Fruit fly (Drosophila melanogaster) whole organism, embryonic: Measurements from ENCODE around the gene CG4570.

Source experiments
- B-H2 ChIP-seq: fragments of 200-800 bp; sonication (Bioruptor generic); optimal IDR thresholded peaks from 2 replicates; lab custom pipeline; 2018; ENCODE audit warnings: missing biosample characterization, mild to moderate bottlenecking, missing genetic modification characterization
- BEAF-32 ChIP-seq: fragments of 200-800 bp; sonication (Bioruptor generic); optimal IDR thresholded peaks from 3 replicates; lab custom pipeline; 2017; ENCODE audit warnings: missing biosample characterization, missing genetic modification characterization, mild to moderate bottlenecking, moderate library complexity, missing genetic modification reagents
- Bdp1 ChIP-seq: fragments of 200-800 bp; sonication (Bioruptor generic); optimal IDR thresholded peaks from 3 replicates; lab custom pipeline; 2016; ENCODE audit warnings: missing biosample characterization, missing genetic modification characterization
- CG10147 ChIP-seq: fragments of 200-800 bp; sonication (Bioruptor generic); optimal IDR thresholded peaks from 2 replicates; lab custom pipeline; 2019; ENCODE audit warnings: missing biosample characterization, mild to moderate bottlenecking, missing genetic modification characterization, moderate library complexity
- CG10462 ChIP-seq: fragments of 200-800 bp; sonication (Bioruptor generic); optimal IDR thresholded peaks from 2 replicates; lab custom pipeline; 2016; ENCODE audit warnings: missing biosample characterization, missing genetic modification characterization
- CG10979 ChIP-seq: fragments of 200-800 bp; sonication (Bioruptor generic); optimal IDR thresholded peaks from 2 replicates; lab custom pipeline; 2018; ENCODE audit warnings: missing biosample characterization, mild to moderate bottlenecking, missing genetic modification characterization, moderate library complexity
- CG15601 ChIP-seq: fragments of 200-800 bp; sonication (Bioruptor generic); optimal IDR thresholded peaks from 3 replicates; lab custom pipeline; 2019; ENCODE audit warnings: missing biosample characterization, mild to moderate bottlenecking, missing genetic modification characterization, moderate library complexity
- CG17359 ChIP-seq: fragments of 200-800 bp; sonication (Bioruptor generic); optimal IDR thresholded peaks from 3 replicates; lab custom pipeline; 2018; ENCODE audit warnings: missing biosample characterization, mild to moderate bottlenecking, missing genetic modification characterization, moderate library complexity
- CG17802 ChIP-seq: fragments of 200-800 bp; sonication (Bioruptor generic); optimal IDR thresholded peaks from 2 replicates; lab custom pipeline; 2018; ENCODE audit warnings: missing biosample characterization, mild to moderate bottlenecking, missing genetic modification characterization, moderate library complexity
- CG18262 ChIP-seq: fragments of 200-800 bp; optimal IDR thresholded peaks from 3 replicates; lab custom pipeline; 2019; ENCODE audit warnings: missing biosample characterization, mild to moderate bottlenecking, missing genetic modification characterization, moderate library complexity
- CG18619 ChIP-seq: fragments of 200-800 bp; sonication (Bioruptor generic); optimal IDR thresholded peaks from 3 replicates; lab custom pipeline; 2017; ENCODE audit warnings: missing biosample characterization, mild to moderate bottlenecking, missing genetic modification characterization
- CG18764 ChIP-seq: fragments of 200-800 bp; sonication (Bioruptor generic); optimal IDR thresholded peaks from 3 replicates; lab custom pipeline; 2016; ENCODE audit warnings: missing biosample characterization, missing genetic modification characterization
- CG2875 ChIP-seq: fragments of 200-800 bp; sonication (Bioruptor generic); optimal IDR thresholded peaks from 2 replicates; lab custom pipeline; 2017; ENCODE audit warnings: missing biosample characterization, mild to moderate bottlenecking, missing genetic modification characterization, missing genetic modification reagents
- CG30020 ChIP-seq: fragments of 200-800 bp; optimal IDR thresholded peaks from 2 replicates; lab custom pipeline; 2019; ENCODE audit warnings: missing biosample characterization, mild to moderate bottlenecking, missing genetic modification characterization, moderate library complexity
- CG3281 ChIP-seq: fragments of 200-800 bp; sonication (Bioruptor generic); optimal IDR thresholded peaks from 3 replicates; lab custom pipeline; 2017; ENCODE audit warnings: missing biosample characterization, mild to moderate bottlenecking, missing genetic modification characterization
- CG3995 ChIP-seq: fragments of 200-800 bp; sonication (Bioruptor generic); optimal IDR thresholded peaks from 3 replicates; lab custom pipeline; 2016; ENCODE audit warnings: missing biosample characterization, missing genetic modification characterization
- CG43689 ChIP-seq: fragments of 200-800 bp; sonication (Bioruptor generic); IDR thresholded peaks from 2 replicates; pipeline ENCODE4 v1.3.6; 2022; ENCODE audit warnings: missing biosample characterization, missing genetic modification characterization
- CG5245 ChIP-seq: fragments of 200-800 bp; sonication (Bioruptor generic); optimal IDR thresholded peaks from 3 replicates; lab custom pipeline; 2016; ENCODE audit warnings: missing biosample characterization, missing genetic modification characterization
- CG7556 ChIP-seq: fragments of 200-800 bp; sonication (Bioruptor generic); optimal IDR thresholded peaks from 2 replicates; lab custom pipeline; 2017; ENCODE audit warnings: missing biosample characterization, mild to moderate bottlenecking, missing genetic modification characterization
- CG8478 ChIP-seq: fragments of >200 bp; optimal IDR thresholded peaks from 2 replicates; lab custom pipeline; 2018
- CG9215 ChIP-seq: fragments of 200-800 bp; sonication (Bioruptor generic); IDR thresholded peaks from 2 replicates; pipeline ENCODE4 v1.3.6; 2022; ENCODE audit warnings: missing biosample characterization, missing genetic modification characterization
- CG9797 ChIP-seq: fragments of 200-800 bp; sonication (Bioruptor generic); optimal IDR thresholded peaks from 3 replicates; lab custom pipeline; 2018; ENCODE audit warnings: missing biosample characterization, mild to moderate bottlenecking, missing genetic modification characterization
- ERR ChIP-seq: fragments of 200-800 bp; sonication (Bioruptor generic); optimal IDR thresholded peaks from 2 replicates; lab custom pipeline; 2016; ENCODE audit warnings: missing biosample characterization, missing genetic modification characterization
- H15 ChIP-seq: fragments of 200-800 bp; sonication (Bioruptor generic); IDR thresholded peaks from 3 replicates; pipeline ENCODE4 v1.3.6; 2022; ENCODE audit warnings: missing biosample characterization, missing genetic modification characterization
- NK7.1 ChIP-seq: fragments of 200-800 bp; sonication (Bioruptor generic); optimal IDR thresholded peaks from 3 replicates; lab custom pipeline; 2016; ENCODE audit warnings: missing biosample characterization, missing genetic modification characterization
- Nf-YB ChIP-seq: fragments of 200-800 bp; sonication (Bioruptor generic); optimal IDR thresholded peaks from 3 replicates; lab custom pipeline; 2019; ENCODE audit warnings: missing biosample characterization, mild to moderate bottlenecking, missing genetic modification characterization, moderate library complexity
- Pdp1 ChIP-seq, 2 experiments: fragments of 200-800 bp; sonication (Bioruptor generic); optimal IDR thresholded peaks; 3 replicates each; lab custom pipeline; 2016; ENCODE audit warnings: missing biosample characterization in 2 of 2, missing genetic modification characterization in 2 of 2, mild to moderate bottlenecking in 1 of 2, moderate library complexity in 1 of 2
- Poxn ChIP-seq: fragments of 200-800 bp; sonication (Bioruptor generic); IDR thresholded peaks from 2 replicates; pipeline ENCODE4 v1.3.6; 2022; ENCODE audit warnings: missing biosample characterization, missing genetic modification characterization
- Sin3A ChIP-seq: fragments of >200 bp; optimal IDR thresholded peaks from 2 replicates; lab custom pipeline; 2018
- ab ChIP-seq: fragments of 200-800 bp; sonication (Bioruptor generic); optimal IDR thresholded peaks from 2 replicates; lab custom pipeline; 2016; ENCODE audit warnings: missing biosample characterization, missing genetic modification characterization
- al ChIP-seq: fragments of 200-800 bp; sonication (Bioruptor generic); IDR thresholded peaks from 2 replicates; pipeline ENCODE4 v1.3.6; 2022; ENCODE audit warnings: missing biosample characterization, missing genetic modification characterization
- amos ChIP-seq: fragments of 200-800 bp; sonication (Bioruptor generic); IDR thresholded peaks from 2 replicates; pipeline ENCODE4 v1.3.6; 2022; ENCODE audit warnings: missing biosample characterization, missing genetic modification characterization; ENCODE audit not compliant: partially characterized antibody
- bbx ChIP-seq: fragments of 200-800 bp; sonication (Bioruptor generic); IDR thresholded peaks from 2 replicates; pipeline ENCODE4 v1.3.6; 2022; ENCODE audit warnings: missing biosample characterization, missing genetic modification characterization; ENCODE audit not compliant: partially characterized antibody
- cg ChIP-seq: fragments of 200-800 bp; sonication (Bioruptor generic); optimal IDR thresholded peaks from 3 replicates; lab custom pipeline; 2019; ENCODE audit warnings: missing biosample characterization, mild to moderate bottlenecking, missing genetic modification characterization, moderate library complexity
- danr ChIP-seq: fragments of 200-800 bp; sonication (Bioruptor generic); IDR thresholded peaks from 2 replicates; pipeline ENCODE4 v1.3.6; 2022; ENCODE audit warnings: missing biosample characterization, missing genetic modification characterization
- dimm ChIP-seq: fragments of 200-800 bp; sonication (Bioruptor generic); IDR thresholded peaks from 2 replicates; pipeline ENCODE4 v1.3.6; 2022; ENCODE audit warnings: missing biosample characterization, missing genetic modification characterization
- gfzf ChIP-seq: fragments of 200-800 bp; sonication (Bioruptor generic); optimal IDR thresholded peaks from 2 replicates; lab custom pipeline; 2016; ENCODE audit warnings: missing biosample characterization, mild to moderate bottlenecking, missing genetic modification characterization, moderate library complexity
- h ChIP-seq: fragments of >200 bp; optimal IDR thresholded peaks from 2 replicates; lab custom pipeline; 2017
- knrl ChIP-seq: fragments of 200-800 bp; sonication (Bioruptor generic); IDR thresholded peaks from 3 replicates; pipeline ENCODE4 v1.3.6; 2022; ENCODE audit warnings: missing biosample characterization, missing genetic modification characterization; ENCODE audit not compliant: partially characterized antibody
- lbe ChIP-seq: fragments of 200-800 bp; sonication (Bioruptor generic); optimal IDR thresholded peaks from 2 replicates; lab custom pipeline; 2016; ENCODE audit warnings: missing biosample characterization, mild to moderate bottlenecking, missing genetic modification characterization
- mam ChIP-seq: fragments of 200-800 bp; sonication (Bioruptor generic); optimal IDR thresholded peaks from 3 replicates; lab custom pipeline; 2016; ENCODE audit warnings: missing biosample characterization, missing genetic modification characterization
- mld ChIP-seq: fragments of 200-800 bp; sonication (Bioruptor generic); IDR thresholded peaks from 3 replicates; pipeline ENCODE4 v1.3.6; 2022; ENCODE audit warnings: missing biosample characterization, missing genetic modification characterization; ENCODE audit not compliant: partially characterized antibody
- nerfin-1 ChIP-seq: fragments of 200-800 bp; sonication (Bioruptor generic); optimal IDR thresholded peaks from 3 replicates; lab custom pipeline; 2019; ENCODE audit warnings: missing biosample characterization, mild to moderate bottlenecking, missing genetic modification characterization, moderate library complexity
- onecut ChIP-seq: fragments of 200-800 bp; sonication (Bioruptor generic); IDR thresholded peaks from 2 replicates; pipeline ENCODE4 v1.3.6; 2022; ENCODE audit warnings: missing biosample characterization, missing genetic modification characterization
- pb ChIP-seq: fragments of 200-800 bp; sonication (Bioruptor generic); optimal IDR thresholded peaks from 3 replicates; lab custom pipeline; 2016; ENCODE audit warnings: missing biosample characterization, missing genetic modification characterization
- repo ChIP-seq: fragments of 200-800 bp; sonication (Bioruptor generic); optimal IDR thresholded peaks from 2 replicates; lab custom pipeline; 2016; ENCODE audit warnings: missing biosample characterization, missing genetic modification characterization
- sima ChIP-seq: fragments of 200-800 bp; sonication (Bioruptor generic); optimal IDR thresholded peaks from 2 replicates; lab custom pipeline; 2016; ENCODE audit warnings: missing biosample characterization, missing genetic modification characterization
- slbo ChIP-seq: fragments of 200-800 bp; sonication (Bioruptor generic); IDR thresholded peaks from 2 replicates; pipeline ENCODE4 v1.3.6; 2022; ENCODE audit warnings: missing biosample characterization, missing genetic modification characterization
- wor ChIP-seq: fragments of 200-800 bp; sonication (Bioruptor generic); IDR thresholded peaks from 2 replicates; pipeline ENCODE4 v1.3.6; 2022; ENCODE audit warnings: missing biosample characterization, missing genetic modification characterization
- zf30C ChIP-seq: fragments of 200-800 bp; sonication (Bioruptor generic); optimal IDR thresholded peaks from 3 replicates; lab custom pipeline; 2018; ENCODE audit warnings: missing biosample characterization, mild to moderate bottlenecking, missing genetic modification characterization
- zfh2 ChIP-seq: fragments of 200-800 bp; sonication (Bioruptor generic); optimal IDR thresholded peaks from 2 replicates; lab custom pipeline; 2016; ENCODE audit warnings: missing biosample characterization, missing genetic modification characterization

The CG4570 gene

DNA sequence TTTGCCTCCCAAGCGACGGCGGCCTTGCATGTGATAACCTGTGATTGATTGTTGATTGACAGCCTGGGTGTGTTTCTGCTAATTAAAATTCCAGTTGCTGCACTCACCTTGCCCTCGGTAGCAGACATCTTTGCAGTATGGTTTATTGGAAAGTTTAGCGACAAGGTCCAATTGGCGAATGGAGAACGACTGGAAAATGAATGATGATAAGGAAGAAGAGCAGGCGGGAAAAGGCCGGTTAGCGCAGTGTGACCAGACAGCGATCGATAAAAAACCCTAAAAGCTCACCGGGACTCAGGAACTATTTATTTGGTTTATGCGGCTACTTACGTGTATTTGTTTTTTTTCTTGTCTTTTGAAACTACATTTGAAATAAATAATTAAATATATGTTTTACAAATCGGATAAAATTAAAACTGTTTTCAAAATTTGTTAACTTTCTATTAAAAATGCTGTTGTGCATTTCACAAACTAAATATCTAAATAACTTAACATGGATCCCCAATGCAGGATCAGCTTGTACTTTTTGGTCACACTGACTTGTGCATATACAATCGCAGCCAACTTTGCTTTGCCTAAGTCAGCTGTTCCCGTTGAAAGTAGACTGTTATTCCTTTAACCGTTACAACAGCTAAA lies 15.7 kb downstream of the CG4570 start, which contains the start of gene Fdh (continued):
- TF ChIP-seq Nf-YB (GFP tag; lab: Kevin White, UChicago) (peak; percentile 50), CG30020 (tag; lab: Kevin White, UChicago) (peak; percentile 39), CG3995 (GFP tag; lab: Kevin White, UChicago) (peak; percentile 31), mld (GFP tag; lab: Robert Waterston, UW) (no peak), lbe (GFP tag; lab: Kevin White, UChicago) (peak; percentile 41), Bdp1 (no peak), Pdp1 (GFP tag; optimal IDR thresholded peaks at IDR 0.05; lab: Kevin White, UChicago) (peak in 1 of 2 experiments; percentile 16), NK7.1 (GFP tag; lab: Kevin White, UChicago) (no peak), CG17802 (no peak), amos (GFP tag; lab: Robert Waterston, UW) (no peak), CG8478 (lab: Kevin White, UChicago) (no peak), CG15601 (tag; lab: Kevin White, UChicago) (peak; percentile 69), al (GFP tag; lab: Robert Waterston, UW) (no peak), CG18764 (GFP tag; lab: Kevin White, UChicago) (peak; percentile 27), zf30C (GFP tag; lab: Kevin White, UChicago) (no peak), dimm (GFP tag; lab: Robert Waterston, UW) (no peak), zfh2 (GFP tag; lab: Kevin White, UChicago) (peak; percentile 4), CG18619 (GFP tag; lab: Kevin White, UChicago) (peak; percentile 60), mam (GFP tag; lab: Kevin White, UChicago) (peak; percentile 2), repo (peak; percentile 0), knrl (0 out of 3 replicates have a peak, but pooled peaks have one; percentile 22), h (lab: Kevin White, UChicago) (no peak), CG17359 (peak; percentile 63), Sin3A (peak; percentile 70), CG10147 (peak; percentile 58), CG9215 (no peak), cg (no peak), pb (no peak), CG43689 (GFP tag; lab: Robert Waterston, UW) (no peak), CG7556 (peak; percentile 56), nerfin-1 (peak; percentile 68), ERR (no peak), wor (no peak), CG18262 (tag; lab: Kevin White, UChicago) (peak; percentile 74), BEAF-32 (GFP tag; lab: Kevin White, UChicago) (peak; percentile 22), H15 (GFP tag; lab: Robert Waterston, UW) (no peak), danr (GFP tag; lab: Robert Waterston, UW) (no peak), CG9797 (GFP tag; lab: Kevin White, UChicago) (peak; percentile 75), bbx (no peak), Poxn (GFP tag; lab: Robert Waterston, UW) (no peak), onecut (GFP tag; lab: Robert Waterston, UW) (no peak), CG10462 (GFP tag; lab: Kevin White, UChicago) (peak; percentile 92), CG2875 (GFP tag; lab: Kevin White, UChicago) (no peak), CG3281 (GFP tag; lab: Kevin White, UChicago) (peak; percentile 54), slbo (no peak), gfzf (peak; percentile 69), B-H2 (GFP tag; lab: Kevin White, UChicago) (peak; percentile 5), CG10979 (tag; lab: Kevin White, UChicago) (peak; percentile 75), sima (GFP tag; lab: Kevin White, UChicago) (no peak), CG5245 (GFP tag; lab: Kevin White, UChicago) (peak; percentile 31), ab (no peak)
